Worm (Caenorhabditis elegans) whole organism, mixed stage, embryonic: ENCODE measurements around the gene pqn-2.

Source experiments
- blmp-1 ChIP-seq: fragments of 150-350 bp; optimal IDR thresholded peaks from 2 replicates; lab custom pipeline; 2014; ENCODE audit warnings: missing biosample characterization, missing genetic modification characterization
- ceh-83 ChIP-seq: fragments of 200-800 bp; sonication (Bioruptor generic); optimal IDR thresholded peaks from 2 replicates; lab custom pipeline; 2018; ENCODE audit warnings: mild to moderate bottlenecking, missing genetic modification characterization, missing compliant biosample characterization
- ces-1 ChIP-seq: fragments of 150-350 bp; optimal IDR thresholded peaks from 2 replicates; lab custom pipeline; 2014; ENCODE audit warnings: missing biosample characterization, missing genetic modification reagents, missing genetic modification characterization
- elt-3 ChIP-seq: fragments of 150-350 bp; optimal IDR thresholded peaks from 2 replicates; lab custom pipeline; 2014; ENCODE audit warnings: missing biosample characterization, missing genetic modification characterization
- lin-13 ChIP-seq: fragments of 150-350 bp; optimal IDR thresholded peaks from 2 replicates; lab custom pipeline; 2014; ENCODE audit warnings: missing biosample characterization, missing genetic modification characterization
- lin-32 ChIP-seq: fragments of 200-800 bp; sonication (Bioruptor generic); optimal IDR thresholded peaks from 2 replicates; lab custom pipeline; 2018; ENCODE audit warnings: mild to moderate bottlenecking, missing genetic modification characterization, missing compliant biosample characterization
- lsy-2 ChIP-seq: fragments of 150-350 bp; optimal IDR thresholded peaks from 2 replicates; lab custom pipeline; 2014; ENCODE audit warnings: missing biosample characterization, missing genetic modification characterization
- nhr-237 ChIP-seq: fragments of 150-350 bp; optimal IDR thresholded peaks from 2 replicates; lab custom pipeline; 2014; ENCODE audit warnings: missing biosample characterization, missing genetic modification characterization
- nhr-76 ChIP-seq: sonication (generic microtip); optimal IDR thresholded peaks from 2 replicates; lab custom pipeline; 2017; ENCODE audit warnings: missing biosample characterization, missing genetic modification characterization
- pha-4 ChIP-seq: fragments of 150-350 bp; optimal IDR thresholded peaks from 2 replicates; lab custom pipeline; 2018; ENCODE audit warnings: missing biosample characterization, missing genetic modification reagents, missing genetic modification characterization
- snpc-4 ChIP-seq: fragments of 150-350 bp; optimal IDR thresholded peaks from 2 replicates; lab custom pipeline; 2014; ENCODE audit warnings: missing biosample characterization, missing genetic modification characterization
- unc-39 ChIP-seq: fragments of 150-350 bp; optimal IDR thresholded peaks from 2 replicates; lab custom pipeline; 2014; ENCODE audit warnings: missing biosample characterization, missing genetic modification characterization
- unc-62 ChIP-seq: fragments of 150-350 bp; optimal IDR thresholded peaks from 2 replicates; lab custom pipeline; 2014; ENCODE audit warnings: missing biosample characterization, missing genetic modification reagents, missing genetic modification characterization
- ztf-11 ChIP-seq: fragments of 150-350 bp; optimal IDR thresholded peaks from 2 replicates; lab custom pipeline; 2014; ENCODE audit warnings: missing biosample characterization, missing genetic modification characterization

- TF ChIP-seq nhr-237 (tag; lab: Kevin White, UChicago) (no peak), ces-1 (GFP tag; lab: Kevin White, UChicago) (no peak), unc-39 (tag; lab: Kevin White, UChicago) (no peak), pha-4 (tag; lab: Kevin White, UChicago) (no peak), elt-3 (tag; lab: Kevin White, UChicago) (no peak), ceh-83 (GFP tag; lab: Kevin White, UChicago) (no peak), snpc-4 (tag; lab: Kevin White, UChicago) (no peak), lin-13 (tag; lab: Kevin White, UChicago) (no peak), unc-62 (GFP tag; lab: Kevin White, UChicago) (no peak), lsy-2 (tag; lab: Kevin White, UChicago) (no peak), nhr-76 (tag; lab: Kevin White, UChicago) (no peak), blmp-1 (tag; lab: Kevin White, UChicago) (no peak), lin-32 (GFP tag; lab: Kevin White, UChicago) (no peak), ztf-11 (no peak)
Measured at ce11 chrV:10393708-10394107, 11.5 kb downstream of the pqn-2 start.
